Worm (Caenorhabditis elegans) whole organism, early embryonic: ENCODE data around the gene T07D1.3.

Source experiments
- B0310.2 ChIP-seq: sonication (generic microtip); optimal IDR thresholded peaks from 2 replicates; lab custom pipeline; 2016; ENCODE audit warnings: mild to moderate bottlenecking, missing genetic modification characterization, missing compliant biosample characterization
- F13C5.2 ChIP-seq: sonication (generic microtip); optimal IDR thresholded peaks from 2 replicates; lab custom pipeline; 2017; ENCODE audit warnings: mild to moderate bottlenecking, missing genetic modification characterization, inconsistent platforms, missing compliant biosample characterization
- aly-1 ChIP-seq: sonication (generic microtip); optimal IDR thresholded peaks from 2 replicates; lab custom pipeline; 2016; ENCODE audit warnings: missing genetic modification characterization, missing compliant biosample characterization
- ama-1 ChIP-seq: fragments of 150-350 bp; optimal IDR thresholded peaks from 2 replicates; lab custom pipeline; 2014
- ceh-36 ChIP-seq: sonication (generic microtip); optimal IDR thresholded peaks from 2 replicates; lab custom pipeline; 2016; ENCODE audit warnings: missing genetic modification characterization, inconsistent platforms, missing compliant biosample characterization
- ets-7 ChIP-seq: sonication (generic microtip); optimal IDR thresholded peaks from 2 replicates; lab custom pipeline; 2016; ENCODE audit warnings: missing genotype, missing genetic modification characterization, missing compliant biosample characterization
- flt-1 ChIP-seq: fragments of 200-800 bp; sonication (Bioruptor generic); IDR thresholded peaks from 2 replicates; pipeline ENCODE4 v1.3.6; 2022; ENCODE audit warnings: missing genetic modification characterization, missing compliant biosample characterization
- hmg-4 ChIP-seq: fragments of 200-800 bp; sonication (Bioruptor generic); optimal IDR thresholded peaks from 2 replicates; lab custom pipeline; 2018; ENCODE audit warnings: mild to moderate bottlenecking, missing genetic modification characterization, missing compliant biosample characterization
- hnd-1 ChIP-seq: sonication (generic microtip); optimal IDR thresholded peaks from 2 replicates; lab custom pipeline; 2016; ENCODE audit warnings: missing genetic modification characterization, missing compliant biosample characterization
- pes-1 ChIP-seq: fragments of 200-800 bp; sonication (Bioruptor generic); IDR thresholded peaks from 2 replicates; pipeline ENCODE4 v1.3.6; 2022; ENCODE audit warnings: missing genetic modification reagents, missing genetic modification characterization, missing compliant biosample characterization
- tbx-11 ChIP-seq: fragments of 200-800 bp; sonication (Bioruptor generic); IDR thresholded peaks from 2 replicates; pipeline ENCODE4 v1.3.6; 2022; ENCODE audit warnings: missing genetic modification characterization, missing compliant biosample characterization
- tbx-37 ChIP-seq: fragments of 200-800 bp; sonication (Bioruptor generic); conservative IDR thresholded peaks from 2 replicates; pipeline ENCODE4 v1.3.6; 2022; ENCODE audit warnings: missing genetic modification reagents, missing genetic modification characterization, missing compliant biosample characterization
- tra-4 ChIP-seq: sonication (generic microtip); optimal IDR thresholded peaks from 2 replicates; lab custom pipeline; 2017; ENCODE audit warnings: missing genetic modification characterization, missing compliant biosample characterization

DNA sequence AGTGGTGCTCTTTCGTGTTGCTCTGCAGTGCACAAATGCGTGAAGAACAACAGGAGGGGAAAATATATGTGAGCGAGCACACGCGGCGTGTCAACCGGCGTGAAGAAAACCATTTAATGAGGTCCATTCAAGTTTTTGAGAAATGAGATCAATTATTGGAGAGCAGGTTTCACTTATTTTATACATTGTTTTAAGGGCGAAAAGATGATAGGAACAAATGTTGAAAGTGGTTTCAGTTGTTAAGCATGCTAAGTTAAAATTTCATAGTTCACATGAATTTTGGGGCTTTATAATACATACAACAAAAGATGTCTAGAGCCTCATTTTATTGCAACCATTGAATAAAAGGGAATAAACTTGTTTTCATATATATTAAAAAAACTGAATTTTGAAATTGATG lies 35.6 kb upstream of the T07D1.3 start, which contains the start of gene K02E10.5:
- no peak for TF ChIP-seq hmg-4 (GFP tag; lab: Kevin White, UChicago)
- no peak for TF ChIP-seq ama-1 (lab: Kevin White, UChicago)
- TF ChIP-seq aly-1 (tag; lab: Kevin White, UChicago) = no peak
- no peak for TF ChIP-seq ets-7 (tag; lab: Kevin White, UChicago)
- no peak for TF ChIP-seq ceh-36
- no peak for TF ChIP-seq flt-1 (GFP tag; lab: Robert Waterston, UW)
- TF ChIP-seq tbx-37 (GFP tag; lab: Robert Waterston, UW) = no peak
- no peak for TF ChIP-seq pes-1
- no peak for TF ChIP-seq B0310.2 (tag; lab: Kevin White, UChicago)
- TF ChIP-seq hnd-1 (tag; lab: Kevin White, UChicago) = no peak
- TF ChIP-seq tbx-11 (GFP tag; lab: Robert Waterston, UW) = no peak
- TF ChIP-seq tra-4 (tag; lab: Kevin White, UChicago) = no peak
- no peak for TF ChIP-seq F13C5.2 (tag; lab: Kevin White, UChicago)
